Fruit fly (Drosophila melanogaster) whole organism, embryonic: ENCODE measurements around the gene CG11811.

Experiments
- Blimp-1 ChIP-seq: fragments of 200-800 bp; sonication (Bioruptor generic); optimal IDR thresholded peaks from 3 replicates; lab custom pipeline; 2018; ENCODE audit warnings: missing biosample characterization, missing genetic modification characterization, mild to moderate bottlenecking, moderate library complexity, missing genetic modification reagents
- C15 ChIP-seq: fragments of 200-800 bp; sonication (Bioruptor generic); IDR thresholded peaks from 3 replicates; pipeline ENCODE4 v1.3.6; 2022; ENCODE audit warnings: missing biosample characterization, missing genetic modification characterization
- CG10979 ChIP-seq: fragments of 200-800 bp; sonication (Bioruptor generic); optimal IDR thresholded peaks from 2 replicates; lab custom pipeline; 2018; ENCODE audit warnings: missing biosample characterization, mild to moderate bottlenecking, missing genetic modification characterization, moderate library complexity
- CG11085 ChIP-seq: fragments of 200-800 bp; sonication (Bioruptor generic); IDR thresholded peaks from 2 replicates; pipeline ENCODE4 v1.3.6; 2022; ENCODE audit warnings: missing biosample characterization, missing genetic modification characterization
- CG11456 ChIP-seq: fragments of 200-800 bp; sonication (Bioruptor generic); IDR thresholded peaks from 3 replicates; pipeline ENCODE4 v1.3.6; 2022; ENCODE audit warnings: missing biosample characterization, missing genetic modification characterization
- CG11504 ChIP-seq: fragments of 200-800 bp; sonication (Bioruptor generic); optimal IDR thresholded peaks from 3 replicates; lab custom pipeline; 2019; ENCODE audit warnings: missing biosample characterization, mild to moderate bottlenecking, missing genetic modification characterization, moderate library complexity
- CG12391 ChIP-seq: fragments of 200-800 bp; sonication (Bioruptor generic); optimal IDR thresholded peaks from 3 replicates; lab custom pipeline; 2018; ENCODE audit warnings: missing biosample characterization, mild to moderate bottlenecking, missing genetic modification characterization, moderate library complexity
- CG14710 ChIP-seq: fragments of 200-800 bp; sonication (Bioruptor generic); optimal IDR thresholded peaks from 3 replicates; lab custom pipeline; 2019; ENCODE audit warnings: missing biosample characterization, mild to moderate bottlenecking, missing genetic modification characterization, moderate library complexity
- CG15601 ChIP-seq: fragments of 200-800 bp; sonication (Bioruptor generic); optimal IDR thresholded peaks from 3 replicates; lab custom pipeline; 2019; ENCODE audit warnings: missing biosample characterization, mild to moderate bottlenecking, missing genetic modification characterization, moderate library complexity
- CG17361 ChIP-seq: fragments of 200-800 bp; sonication (Bioruptor generic); IDR thresholded peaks from 3 replicates; pipeline ENCODE4 v1.3.6; 2022; ENCODE audit warnings: missing biosample characterization, missing genetic modification characterization
- CG18262 ChIP-seq: fragments of 200-800 bp; optimal IDR thresholded peaks from 3 replicates; lab custom pipeline; 2019; ENCODE audit warnings: missing biosample characterization, mild to moderate bottlenecking, missing genetic modification characterization, moderate library complexity
- CG1832 ChIP-seq: fragments of 200-800 bp; sonication (Bioruptor generic); optimal IDR thresholded peaks from 2 replicates; lab custom pipeline; 2017; ENCODE audit warnings: missing biosample characterization, mild to moderate bottlenecking, missing genetic modification characterization, inconsistent platforms
- CG18599 ChIP-seq: fragments of 200-800 bp; sonication (Bioruptor generic); optimal IDR thresholded peaks from 3 replicates; lab custom pipeline; 2017; ENCODE audit warnings: missing biosample characterization, missing genetic modification characterization, mild to moderate bottlenecking, moderate library complexity, missing genetic modification reagents
- CG2678 ChIP-seq: fragments of 200-800 bp; sonication (Bioruptor generic); optimal IDR thresholded peaks from 3 replicates; lab custom pipeline; 2019; ENCODE audit warnings: missing biosample characterization, mild to moderate bottlenecking, missing genetic modification characterization, moderate library complexity
- CG2712 ChIP-seq: fragments of 200-800 bp; optimal IDR thresholded peaks from 3 replicates; lab custom pipeline; 2019; ENCODE audit warnings: missing biosample characterization, mild to moderate bottlenecking, missing genetic modification characterization, moderate library complexity
- CG31365 ChIP-seq: fragments of 200-800 bp; sonication (Bioruptor generic); optimal IDR thresholded peaks from 2 replicates; lab custom pipeline; 2018; ENCODE audit warnings: missing biosample characterization, mild to moderate bottlenecking, missing genetic modification characterization
- CG31441 ChIP-seq: fragments of 200-800 bp; sonication (Bioruptor generic); IDR thresholded peaks from 2 replicates; pipeline ENCODE4 v1.3.6; 2022; ENCODE audit warnings: missing biosample characterization, missing genetic modification characterization
- CG3726 ChIP-seq: fragments of 200-800 bp; sonication (Bioruptor generic); IDR thresholded peaks from 3 replicates; pipeline ENCODE4, ENCODE4 v1.3.6; 2022; ENCODE audit warnings: missing biosample characterization, missing genetic modification characterization
- CG6654 ChIP-seq: fragments of 200-800 bp; sonication (Bioruptor generic); optimal IDR thresholded peaks from 2 replicates; lab custom pipeline; 2017; ENCODE audit warnings: missing biosample characterization, mild to moderate bottlenecking, missing genetic modification characterization
- CG8290 ChIP-seq, 3 experiments: fragments of 200-800 bp; sonication (Bioruptor generic); optimal IDR thresholded peaks; 2 replicates each; lab custom pipeline; 2016 to 2019; ENCODE audit warnings: missing biosample characterization in 3 of 3, missing genetic modification characterization in 3 of 3, mild to moderate bottlenecking in 2 of 3, moderate library complexity in 1 of 3
- CG8924 ChIP-seq: fragments of 200-800 bp; optimal IDR thresholded peaks from 3 replicates; lab custom pipeline; 2019; ENCODE audit warnings: missing biosample characterization, mild to moderate bottlenecking, missing genetic modification characterization, moderate library complexity
- CG8944 ChIP-seq: fragments of 200-800 bp; sonication (Bioruptor generic); optimal IDR thresholded peaks from 3 replicates; lab custom pipeline; 2016; ENCODE audit warnings: missing biosample characterization, missing genetic modification characterization
- CG9437 ChIP-seq: fragments of 200-800 bp; sonication (Bioruptor generic); optimal IDR thresholded peaks from 2 replicates; lab custom pipeline; 2018; ENCODE audit warnings: missing biosample characterization, mild to moderate bottlenecking, missing genetic modification characterization
- CG9609 ChIP-seq: fragments of 200-800 bp; sonication (Bioruptor generic); optimal IDR thresholded peaks from 3 replicates; lab custom pipeline; 2016; ENCODE audit warnings: missing biosample characterization, missing genetic modification characterization
- D19A ChIP-seq: fragments of 200-800 bp; optimal IDR thresholded peaks from 3 replicates; lab custom pipeline; 2019; ENCODE audit warnings: missing biosample characterization, mild to moderate bottlenecking, missing genetic modification characterization, moderate library complexity
- Dip3 ChIP-seq: fragments of 200-800 bp; sonication (Bioruptor generic); optimal IDR thresholded peaks from 3 replicates; lab custom pipeline; 2016; ENCODE audit warnings: missing biosample characterization, missing genetic modification characterization
- Gug ChIP-seq: fragments of 200-800 bp; sonication (Bioruptor generic); IDR thresholded peaks from 4 replicates; pipeline ENCODE4 v1.3.6; 2022; ENCODE audit warnings: missing biosample characterization, missing genetic modification characterization
- H15 ChIP-seq: fragments of 200-800 bp; sonication (Bioruptor generic); IDR thresholded peaks from 3 replicates; pipeline ENCODE4 v1.3.6; 2022; ENCODE audit warnings: missing biosample characterization, missing genetic modification characterization
- PHDP ChIP-seq: fragments of 200-800 bp; sonication (Bioruptor generic); optimal IDR thresholded peaks from 3 replicates; lab custom pipeline; 2018; ENCODE audit warnings: missing biosample characterization, mild to moderate bottlenecking, missing genetic modification characterization, moderate library complexity
- Poxn ChIP-seq: fragments of 200-800 bp; sonication (Bioruptor generic); IDR thresholded peaks from 2 replicates; pipeline ENCODE4 v1.3.6; 2022; ENCODE audit warnings: missing biosample characterization, missing genetic modification characterization
- amos ChIP-seq: fragments of 200-800 bp; sonication (Bioruptor generic); IDR thresholded peaks from 2 replicates; pipeline ENCODE4 v1.3.6; 2022; ENCODE audit warnings: missing biosample characterization, missing genetic modification characterization; ENCODE audit not compliant: partially characterized antibody
- az2 ChIP-seq: fragments of 200-800 bp; sonication (Bioruptor generic); optimal IDR thresholded peaks from 3 replicates; lab custom pipeline; 2016; ENCODE audit warnings: missing biosample characterization, missing genetic modification characterization
- cg ChIP-seq: fragments of 200-800 bp; sonication (Bioruptor generic); optimal IDR thresholded peaks from 3 replicates; lab custom pipeline; 2019; ENCODE audit warnings: missing biosample characterization, mild to moderate bottlenecking, missing genetic modification characterization, moderate library complexity
- dmrt11E ChIP-seq: fragments of 200-800 bp; sonication (Bioruptor generic); optimal IDR thresholded peaks from 3 replicates; lab custom pipeline; 2018; ENCODE audit warnings: missing biosample characterization, mild to moderate bottlenecking, missing genetic modification characterization, moderate library complexity
- dmrt99B ChIP-seq: fragments of 200-800 bp; sonication (Bioruptor generic); optimal IDR thresholded peaks from 2 replicates; lab custom pipeline; 2018; ENCODE audit warnings: missing biosample characterization, mild to moderate bottlenecking, missing genetic modification characterization, moderate library complexity
- emc ChIP-seq: fragments of 200-800 bp; sonication (Bioruptor generic); optimal IDR thresholded peaks from 2 replicates; lab custom pipeline; 2016; ENCODE audit warnings: missing biosample characterization, missing genetic modification characterization
- fu2 ChIP-seq: fragments of 200-800 bp; sonication (Bioruptor generic); optimal IDR thresholded peaks from 2 replicates; lab custom pipeline; 2016; ENCODE audit warnings: missing biosample characterization, missing genetic modification characterization
- gsb-n ChIP-seq: fragments of 200-800 bp; sonication (Bioruptor generic); optimal IDR thresholded peaks from 3 replicates; lab custom pipeline; 2018; ENCODE audit warnings: missing biosample characterization, mild to moderate bottlenecking, missing genetic modification characterization
- kni ChIP-seq: fragments of 200-800 bp; sonication (Bioruptor generic); optimal IDR thresholded peaks from 3 replicates; lab custom pipeline; 2017; ENCODE audit warnings: mild to moderate bottlenecking, missing biosample characterization, missing genetic modification reagents, missing genetic modification characterization
- lilli ChIP-seq: fragments of 200-800 bp; sonication (Bioruptor generic); optimal IDR thresholded peaks from 3 replicates; lab custom pipeline; 2016; ENCODE audit warnings: missing biosample characterization, missing genetic modification characterization
- nmo ChIP-seq: fragments of 200-800 bp; sonication (Bioruptor generic); optimal IDR thresholded peaks from 2 replicates; lab custom pipeline; 2018; ENCODE audit warnings: missing biosample characterization, mild to moderate bottlenecking, missing genetic modification characterization, moderate library complexity
- pan ChIP-seq, 4 experiments: fragments of >200 bp in 3 of 4; fragments of 200-800 bp in 1 of 4; sonication (Bioruptor generic) in 1 of 4; optimal IDR thresholded peaks in 3 of 4; IDR thresholded peaks in 1 of 4; 2 replicates each; pipeline versions ENCODE4 v1.3.6 to Lab custom; 2017 to 2022; ENCODE audit warnings: missing biosample characterization in 2 of 4, missing genetic modification characterization in 2 of 4, mixed read lengths in 1 of 4
- row ChIP-seq: fragments of 200-800 bp; sonication (Bioruptor generic); IDR thresholded peaks from 3 replicates; pipeline ENCODE4 v1.3.6; 2022; ENCODE audit warnings: missing biosample characterization, missing genetic modification characterization
- sens-2 ChIP-seq: fragments of 200-800 bp; sonication (Bioruptor generic); IDR thresholded peaks from 2 replicates; pipeline ENCODE4 v1.3.6; 2022; ENCODE audit warnings: missing biosample characterization, missing genetic modification characterization
- ssp ChIP-seq: fragments of 200-800 bp; sonication (Bioruptor generic); IDR thresholded peaks from 2 replicates; pipeline ENCODE4 v1.3.6; 2022; ENCODE audit warnings: missing biosample characterization, missing genetic modification characterization
- tll ChIP-seq, 2 experiments: fragments of 200-800 bp in 1 of 2; fragments of >200 bp in 1 of 2; sonication (Bioruptor generic) in 1 of 2; optimal IDR thresholded peaks; 2 replicates each; lab custom pipeline; 2017 to 2019; ENCODE audit warnings: missing biosample characterization in 2 of 2, missing genetic modification characterization in 2 of 2, mild to moderate bottlenecking in 1 of 2, moderate library complexity in 1 of 2

CG11811 gene

DNA sequence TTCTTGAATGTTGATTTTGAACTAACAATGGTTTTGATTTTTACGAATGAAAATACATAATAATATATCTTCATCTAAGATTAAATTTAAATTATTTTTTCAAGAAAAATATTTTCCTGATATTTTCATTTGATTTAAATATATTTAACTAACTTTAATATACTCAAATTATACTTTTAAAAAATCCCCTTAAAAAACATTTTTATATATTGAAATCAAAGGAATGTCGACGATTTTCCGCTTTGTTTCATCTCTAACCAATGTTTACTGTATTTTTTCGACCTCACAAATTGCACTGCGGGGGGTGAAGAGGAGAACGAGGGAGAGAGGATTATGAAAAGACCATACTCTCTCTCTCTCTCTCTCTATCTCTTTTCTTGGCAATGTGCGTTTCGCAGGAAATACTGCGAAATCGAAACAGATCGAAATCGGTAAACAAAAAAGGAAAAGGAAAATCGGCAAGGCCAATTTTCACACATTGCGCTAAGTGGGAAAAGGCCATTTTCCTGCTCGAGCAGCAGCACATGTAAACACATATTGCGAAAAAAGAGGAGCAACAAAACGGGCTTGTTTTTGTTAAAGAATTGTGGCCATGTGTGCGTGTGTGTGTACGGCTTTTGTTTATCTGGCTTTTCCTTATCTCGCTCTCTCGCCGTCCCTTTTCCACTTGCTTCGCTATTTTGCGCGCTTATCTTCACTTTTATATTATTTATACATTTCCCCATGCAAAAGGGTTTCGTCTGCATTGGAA lies 30.7 kb upstream of the CG11811 start (continued):
- TF ChIP-seq dmrt11E (tag; lab: Kevin White, UChicago) (peak; percentile 38), kni (GFP tag; lab: Kevin White, UChicago) (peak; percentile 17), gsb-n (peak; percentile 37), emc (GFP tag; lab: Kevin White, UChicago) (no peak), CG2712 (peak; percentile 61), sens-2 (GFP tag; lab: Robert Waterston, UW) (no peak), CG12391 (peak; percentile 50), CG15601 (peak; percentile 25), Blimp-1 (peak; percentile 29), row (GFP tag; lab: Robert Waterston, UW) (peak; percentile 32; the same call in 1 of the 3 replicates), pan (optimal IDR thresholded peaks at IDR 0.05; lab: Kevin White, UChicago) (no peak), pan (GFP tag; optimal IDR thresholded peaks at IDR 0.05 in 1 of 2, IDR thresholded peaks at IDR 0.05 in 1 of 2) (peak in 1 of 2 experiments; percentile 5), amos (GFP tag; lab: Robert Waterston, UW) (no peak), CG6654 (GFP tag; lab: Kevin White, UChicago) (no peak), D19A (peak; percentile 24), cg (GFP tag; lab: Kevin White, UChicago) (peak; percentile 62), CG1832 (peak; percentile 51), CG8290 (GFP tag; optimal IDR thresholded peaks at IDR 0.05; lab: Kevin White, UChicago) (no peak), CG8290 (tag; optimal IDR thresholded peaks at IDR 0.05; lab: Kevin White, UChicago) (peak in 1 of 2 experiments; percentile 4), PHDP (tag; lab: Kevin White, UChicago) (peak; percentile 1), CG11085 (GFP tag; lab: Robert Waterston, UW) (no peak), dmrt99B (tag; lab: Kevin White, UChicago) (peak; percentile 18), CG18262 (tag; lab: Kevin White, UChicago) (peak; percentile 52), CG8924 (no peak), CG3726 (no peak), CG14710 (tag; lab: Kevin White, UChicago) (peak; percentile 31), C15 (GFP tag; lab: Robert Waterston, UW) (no peak), CG17361 (GFP tag; lab: Robert Waterston, UW) (0 out of 3 replicates have a peak, but pooled peaks have one; percentile 26), Poxn (GFP tag; lab: Robert Waterston, UW) (no peak), Gug (GFP tag; lab: Robert Waterston, UW) (no peak), lilli (GFP tag; lab: Kevin White, UChicago) (no peak), CG10979 (tag; lab: Kevin White, UChicago) (peak; percentile 48), CG2678 (tag; lab: Kevin White, UChicago) (peak; percentile 30), CG18599 (GFP tag; lab: Kevin White, UChicago) (peak; percentile 23), CG11456 (no peak), CG11504 (tag; lab: Kevin White, UChicago) (peak; percentile 43), CG31441 (GFP tag; lab: Robert Waterston, UW) (0 out of 2 replicates have a peak, but pooled peaks have one; percentile 22)

DNA sequence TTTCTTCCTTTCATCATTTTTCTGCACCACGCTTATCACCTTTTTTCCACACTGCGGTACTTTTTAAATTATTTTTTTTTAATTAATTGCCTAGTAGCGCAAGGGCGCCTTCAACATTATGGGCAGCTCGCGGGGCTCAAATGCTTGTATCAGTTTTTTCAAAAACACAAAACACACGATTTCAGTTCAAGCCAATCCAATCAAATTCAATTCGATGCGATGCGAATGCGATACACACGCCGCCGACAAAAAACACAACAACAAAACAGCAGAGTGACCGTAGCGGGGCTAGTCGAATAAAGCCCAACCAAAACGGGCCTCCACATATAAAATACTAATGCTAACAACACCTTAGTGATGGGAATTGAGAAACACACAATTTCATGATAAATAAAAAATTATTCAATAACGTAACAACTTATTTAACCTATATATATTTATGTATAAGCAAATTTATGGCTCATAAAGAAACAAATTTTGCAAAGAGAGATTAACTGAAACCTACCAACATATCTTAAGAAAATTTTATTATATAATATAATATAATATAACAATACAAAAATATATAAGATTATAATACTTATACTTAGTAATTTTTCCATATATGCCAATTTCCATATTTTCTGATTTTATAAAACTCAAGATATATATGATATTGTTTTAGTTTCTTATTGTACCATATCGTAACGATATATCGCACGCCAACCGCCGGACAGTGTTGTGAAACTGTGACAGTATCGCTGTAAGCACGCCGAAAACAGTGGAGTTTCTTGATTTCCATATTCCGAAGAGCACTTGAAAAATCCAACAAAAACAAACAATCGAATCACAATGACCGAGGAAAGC lies 29.9 kb upstream of the CG11811 start, which contains the start of the genes CG32066 and CG8003:
TSS of gene CG32066 (minus strand) at position 270 of the 846 bp plus-strand sequence.
TSS of gene CG8003 (plus strand) at position 732 of the 846 bp plus-strand sequence.
- no peak for TF ChIP-seq fu2 (GFP tag; lab: Kevin White, UChicago)
- TF ChIP-seq CG10979 (tag; lab: Kevin White, UChicago), result no peak
- TF ChIP-seq tll (GFP tag; optimal IDR thresholded peaks at IDR 0.05; lab: Kevin White, UChicago), result no peak
- TF ChIP-seq CG11456, result peak; percentile 52; the same call in 1 of the 3 replicates
- TF ChIP-seq H15 (GFP tag; lab: Robert Waterston, UW), result no peak
- no peak for TF ChIP-seq CG8944 (GFP tag; lab: Kevin White, UChicago)
- TF ChIP-seq az2 (GFP tag; lab: Kevin White, UChicago), result no peak
- no peak for TF ChIP-seq CG31365 (tag; lab: Kevin White, UChicago)
- peak; percentile 9 for TF ChIP-seq nmo (GFP tag; lab: Kevin White, UChicago)
- TF ChIP-seq ssp (GFP tag; lab: Robert Waterston, UW), result no peak
- no peak for TF ChIP-seq Dip3
- peak; percentile 68 for TF ChIP-seq CG9437
- TF ChIP-seq CG9609 (GFP tag; lab: Kevin White, UChicago), result no peak
